Fruit fly (Drosophila melanogaster): Measurements from ENCODE around the gene Yp3.

The Yp3 gene

DNA sequence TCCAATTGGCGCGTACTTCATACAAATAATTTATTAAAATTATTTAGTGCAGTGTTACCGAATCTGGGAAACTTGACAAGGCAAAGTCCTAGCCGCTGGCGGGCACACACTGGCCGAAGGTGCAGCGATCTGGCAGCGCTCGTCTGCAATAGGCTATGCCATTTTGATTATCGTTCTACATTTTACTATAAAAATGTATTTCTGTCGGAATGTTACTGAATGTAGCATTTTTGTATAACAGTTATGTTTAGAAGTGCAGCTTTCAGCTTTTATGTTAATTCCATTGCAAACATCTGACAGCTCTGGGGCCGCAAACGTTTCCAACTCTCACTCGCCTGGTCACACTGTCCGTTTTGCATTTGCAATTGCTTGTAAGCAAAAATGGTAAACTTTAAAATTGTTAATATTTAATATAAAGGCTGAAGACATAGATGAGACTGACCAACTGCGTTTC is 14.7 kb upstream of the Yp3 start, which contains the start of gene Grip91 (continued):
- no peak for TF ChIP-seq bowl (GFP tag; IDR thresholded peaks at IDR 0.05)
- TF ChIP-seq Usf (GFP tag; optimal IDR thresholded peaks at IDR 0.05): no peak
- no peak for TF ChIP-seq Asciz (GFP tag; optimal IDR thresholded peaks at IDR 0.05)
- TF ChIP-seq CG2712 (tag; optimal IDR thresholded peaks at IDR 0.05): peak; percentile 12
- no peak for TF ChIP-seq Myb (GFP tag; optimal IDR thresholded peaks at IDR 0.05)
- TF ChIP-seq Med (GFP tag): peak; percentile 83
- TF ChIP-seq exex (tag; optimal IDR thresholded peaks at IDR 0.05): no peak
- TF ChIP-seq CG12942 (GFP tag; optimal IDR thresholded peaks at IDR 0.05): no peak
- TF ChIP-seq ro (GFP tag; IDR thresholded peaks at IDR 0.05): no peak
- TF ChIP-seq Sox100B (GFP tag; optimal IDR thresholded peaks at IDR 0.05): no peak
- no peak for TF ChIP-seq Hey (tag; optimal IDR thresholded peaks at IDR 0.05)
- TF ChIP-seq CG9215 (GFP tag; IDR thresholded peaks at IDR 0.05): 0 out of 2 replicates have a peak, but pooled peaks have one; percentile 8
- peak; percentile 46 for TF ChIP-seq CoRest (tag; optimal IDR thresholded peaks at IDR 0.05)
- TF ChIP-seq Stat92E (GFP tag; optimal IDR thresholded peaks at IDR 0.05): no peak
- no peak for TF ChIP-seq CG4730 (GFP tag; IDR thresholded peaks at IDR 0.05)
- TF ChIP-seq sim (GFP tag; IDR thresholded peaks at IDR 0.05): no peak
- TF ChIP-seq CG2120 (GFP tag; optimal IDR thresholded peaks at IDR 0.05): peak; percentile 8
- TF ChIP-seq Dll (GFP tag; IDR thresholded peaks at IDR 0.05; ENCODE audit: partially characterized antibody): 0 out of 4 replicates have a peak, but pooled peaks have one; percentile 38
- no peak for TF ChIP-seq Ssrp (tag; optimal IDR thresholded peaks at IDR 0.05)
- no peak for TF ChIP-seq CG4424 (GFP tag; optimal IDR thresholded peaks at IDR 0.05)
- no peak for TF ChIP-seq grn (GFP tag; optimal IDR thresholded peaks at IDR 0.05)
- no peak for TF ChIP-seq CG6791 (GFP tag; IDR thresholded peaks at IDR 0.05; ENCODE audit: partially characterized antibody)
- TF ChIP-seq CG34224 (GFP tag; IDR thresholded peaks at IDR 0.05; ENCODE audit: partially characterized antibody): peak; percentile 42; the same call in 1 of the 3 replicates
- no peak for TF ChIP-seq Oli (tag; optimal IDR thresholded peaks at IDR 0.05)
- TF ChIP-seq cwo (GFP tag; optimal IDR thresholded peaks at IDR 0.05): no peak
- no peak for TF ChIP-seq tup (GFP tag; optimal IDR thresholded peaks at IDR 0.05)
- no peak for TF ChIP-seq tx (GFP tag; optimal IDR thresholded peaks at IDR 0.05)
- no peak for TF ChIP-seq Xbp1 (GFP tag; optimal IDR thresholded peaks at IDR 0.05)
- TF ChIP-seq Dip3 (GFP tag; optimal IDR thresholded peaks at IDR 0.05): no peak
- peak; percentile 4 for TF ChIP-seq CG34376 (GFP tag; optimal IDR thresholded peaks at IDR 0.05)
- TF ChIP-seq bcd (GFP tag; optimal IDR thresholded peaks at IDR 0.05): no peak
- TF ChIP-seq sd (tag; optimal IDR thresholded peaks at IDR 0.05): peak; percentile 26
- no peak for TF ChIP-seq CG12219 (GFP tag; optimal IDR thresholded peaks at IDR 0.05)
- no peak for TF ChIP-seq vvl (GFP tag; IDR thresholded peaks at IDR 0.05)
- no peak for TF ChIP-seq Gsc (GFP tag; IDR thresholded peaks at IDR 0.05)
- no peak for TF ChIP-seq Hr3 (GFP tag; optimal IDR thresholded peaks at IDR 0.05)
- TF ChIP-seq shn (GFP tag; optimal IDR thresholded peaks at IDR 0.05): no peak
- TF ChIP-seq CG31224 (GFP tag; IDR thresholded peaks at IDR 0.05): no peak
- TF ChIP-seq wek (GFP tag; optimal IDR thresholded peaks at IDR 0.05): no peak
- TF ChIP-seq disco-r (GFP tag; optimal IDR thresholded peaks at IDR 0.05): no peak
- no peak for TF ChIP-seq scrt (GFP tag; optimal IDR thresholded peaks at IDR 0.05)
- TF ChIP-seq Dref (GFP tag; IDR thresholded peaks at IDR 0.05): no peak
- peak; percentile 43; the same call in 1 of the 2 replicates for TF ChIP-seq bbx (GFP tag; IDR thresholded peaks at IDR 0.05; ENCODE audit: partially characterized antibody)
- TF ChIP-seq CG10267 (tag; optimal IDR thresholded peaks at IDR 0.05): peak; percentile 18
- no peak for TF ChIP-seq sna (GFP tag; IDR thresholded peaks at IDR 0.05; ENCODE audit: partially characterized antibody)
- no peak for TF ChIP-seq CTCF (GFP tag; optimal IDR thresholded peaks at IDR 0.05)
- peak; percentile 45; the same call in 1 of the 3 replicates for TF ChIP-seq CG16813 (GFP tag; IDR thresholded peaks at IDR 0.05; ENCODE audit: partially characterized antibody)
- no peak for TF ChIP-seq CG18599 (GFP tag; optimal IDR thresholded peaks at IDR 0.05)
- peak; percentile 66 for TF ChIP-seq Dp (GFP tag; optimal IDR thresholded peaks at IDR 0.05)
- TF ChIP-seq CG1647 (GFP tag; optimal IDR thresholded peaks at IDR 0.05): no peak
- TF ChIP-seq CG14667 (GFP tag; IDR thresholded peaks at IDR 0.05): no peak
